Fruit fly (Drosophila melanogaster) S2 (cell line): Measurements from ENCODE around the gene Moe.

Experiments used
- CG8478 ChIP-seq: fragments of >200 bp; optimal IDR thresholded peaks from 2 replicates; lab custom pipeline; 2018
- CTCF ChIP-seq, 2 experiments: fragments of >200 bp; optimal IDR thresholded peaks; 2 replicates each; lab custom pipeline; 2018

DNA sequence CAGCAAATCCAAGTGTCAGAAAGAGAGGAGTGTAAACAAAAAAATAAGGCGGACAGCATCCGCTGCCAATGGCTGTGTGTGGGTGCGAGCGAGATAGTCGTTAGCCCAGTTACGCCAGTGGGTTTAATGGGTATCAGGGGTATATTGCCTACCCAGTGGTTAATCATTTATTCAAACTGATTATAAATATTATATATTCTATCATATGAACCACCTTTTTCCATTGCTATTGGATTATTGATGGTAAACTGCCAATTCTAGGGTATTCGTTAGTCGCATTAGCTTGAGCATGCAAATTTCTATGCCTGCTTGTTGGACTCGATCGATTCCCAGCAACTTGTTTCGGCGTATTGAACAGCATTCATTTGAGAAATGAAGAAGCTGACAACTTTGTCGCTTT lies 2.1 kb downstream of the Moe start:
- no peak for TF ChIP-seq CG8478 (lab: Kevin White, UChicago)
- no peak for TF ChIP-seq CTCF (optimal IDR thresholded peaks at IDR 0.05; lab: Kevin White, UChicago)
